Worm (Caenorhabditis elegans) whole organism, young adult: Measurements from ENCODE around the gene cyn-8.
A peak's percentile ranks its signal among the peaks of the same experiment; 100 is the strongest.

ENCODE experiments used
- B0019.2 ChIP-seq: fragments of 200-800 bp; sonication (Bioruptor generic); conservative IDR thresholded peaks from 2 replicates; pipeline ENCODE4 v1.3.6; 2022; ENCODE audit warnings: missing genetic modification reagents, missing genetic modification characterization, missing compliant biosample characterization
- B0261.1 ChIP-seq: sonication (generic microtip); optimal IDR thresholded peaks from 2 replicates; lab custom pipeline; 2016; ENCODE audit warnings: mild to moderate bottlenecking, missing genetic modification characterization, moderate library complexity, missing compliant biosample characterization
- B0336.3 ChIP-seq: fragments of 200-800 bp; sonication (Bioruptor generic); IDR thresholded peaks from 2 replicates; pipeline ENCODE4 v1.3.6; 2022; ENCODE audit warnings: missing genetic modification characterization, missing compliant biosample characterization
- D2030.7 ChIP-seq: fragments of 200-800 bp; sonication (Bioruptor generic); IDR thresholded peaks from 2 replicates; pipeline ENCODE4 v1.3.6; 2022; ENCODE audit warnings: missing genetic modification reagents, missing genetic modification characterization, missing compliant biosample characterization
- F10E7.11 ChIP-seq: sonication (generic microtip); optimal IDR thresholded peaks from 2 replicates; lab custom pipeline; 2017; ENCODE audit warnings: mild to moderate bottlenecking, missing genetic modification characterization, moderate library complexity, missing compliant biosample characterization
- F37B4.10 ChIP-seq: fragments of 200-800 bp; sonication (Bioruptor generic); IDR thresholded peaks from 2 replicates; pipeline ENCODE4 v1.3.6; 2022; ENCODE audit warnings: missing genetic modification characterization, missing compliant biosample characterization
- K11D2.4 ChIP-seq: fragments of 200-800 bp; sonication (Bioruptor generic); IDR thresholded peaks from 2 replicates; pipeline ENCODE4 v1.3.6; 2022; ENCODE audit warnings: missing genetic modification reagents, missing genetic modification characterization, missing compliant biosample characterization
- T07F8.4 ChIP-seq: sonication (generic microtip); optimal IDR thresholded peaks from 2 replicates; lab custom pipeline; 2016; ENCODE audit warnings: mild to moderate bottlenecking, missing genetic modification characterization, moderate library complexity, missing compliant biosample characterization
- Y53F4B.3 ChIP-seq: fragments of 200-800 bp; sonication (Bioruptor generic); IDR thresholded peaks from 2 replicates; pipeline ENCODE4 v1.3.6; 2022; ENCODE audit warnings: missing genetic modification reagents, missing genetic modification characterization, missing compliant biosample characterization
- Y53G8AR.9 ChIP-seq: fragments of 200-800 bp; sonication (Bioruptor generic); conservative IDR thresholded peaks from 2 replicates; pipeline ENCODE4 v1.3.6; 2022; ENCODE audit warnings: missing genetic modification reagents, missing genetic modification characterization, missing compliant biosample characterization
- Y56A3A.18 ChIP-seq: fragments of 200-800 bp; sonication (Bioruptor generic); IDR thresholded peaks from 2 replicates; pipeline ENCODE4 v1.3.6; 2022; ENCODE audit warnings: missing genetic modification reagents, missing genetic modification characterization, missing compliant biosample characterization
- Y79H2A.3 ChIP-seq: fragments of 200-800 bp; sonication (Bioruptor generic); conservative IDR thresholded peaks from 2 replicates; pipeline ENCODE4 v1.3.6; 2022; ENCODE audit warnings: missing genetic modification reagents, missing genetic modification characterization, missing compliant biosample characterization
- ZK185.1 ChIP-seq: sonication (generic microtip); optimal IDR thresholded peaks from 2 replicates; lab custom pipeline; 2016; ENCODE audit warnings: mild to moderate bottlenecking, missing genetic modification characterization, missing compliant biosample characterization; ENCODE audit not compliant: poor library complexity, severe bottlenecking
- athp-1 ChIP-seq: sonication (generic microtip); optimal IDR thresholded peaks from 2 replicates; lab custom pipeline; 2017; ENCODE audit warnings: mild to moderate bottlenecking, missing genetic modification characterization, missing compliant biosample characterization
- attf-6 ChIP-seq: fragments of 200-800 bp; sonication (Bioruptor generic); IDR thresholded peaks from 2 replicates; pipeline ENCODE4 v1.3.6; 2022; ENCODE audit warnings: missing genetic modification reagents, missing genetic modification characterization, missing compliant biosample characterization
- bed-1 ChIP-seq: fragments of 200-800 bp; sonication (Bioruptor generic); IDR thresholded peaks from 2 replicates; pipeline ENCODE4 v1.3.6; 2022; ENCODE audit warnings: missing genetic modification reagents, missing genetic modification characterization, missing compliant biosample characterization
- bed-2 ChIP-seq: fragments of 200-800 bp; sonication (Bioruptor generic); IDR thresholded peaks from 2 replicates; pipeline ENCODE4 v1.3.6; 2022; ENCODE audit warnings: missing genetic modification reagents, missing genetic modification characterization, missing compliant biosample characterization
- ceh-27 ChIP-seq: fragments of 200-800 bp; sonication (Bioruptor generic); optimal IDR thresholded peaks from 2 replicates; lab custom pipeline; 2018; ENCODE audit warnings: mild to moderate bottlenecking, missing genetic modification characterization, moderate library complexity, missing compliant biosample characterization
- ceh-79 ChIP-seq: sonication (generic microtip); optimal IDR thresholded peaks from 2 replicates; lab custom pipeline; 2017; ENCODE audit warnings: mild to moderate bottlenecking, missing genetic modification characterization, missing compliant biosample characterization
- die-1 ChIP-seq: sonication (generic microtip); optimal IDR thresholded peaks from 2 replicates; lab custom pipeline; 2016; ENCODE audit warnings: missing genotype, mild to moderate bottlenecking, missing genetic modification characterization, missing compliant biosample characterization
- ekl-4 ChIP-seq: fragments of 200-800 bp; sonication (Bioruptor generic); IDR thresholded peaks from 2 replicates; pipeline ENCODE4 v1.3.6; 2022; ENCODE audit warnings: missing genetic modification reagents, missing genetic modification characterization, missing compliant biosample characterization
- ets-4 ChIP-seq: fragments of 200-800 bp; sonication (Bioruptor generic); optimal IDR thresholded peaks from 2 replicates; lab custom pipeline; 2018; ENCODE audit warnings: mild to moderate bottlenecking, missing genetic modification characterization, missing compliant biosample characterization
- fkh-3 ChIP-seq: sonication (generic microtip); optimal IDR thresholded peaks from 2 replicates; lab custom pipeline; 2016; ENCODE audit warnings: mild to moderate bottlenecking, missing genetic modification characterization, missing compliant biosample characterization
- hmg-1.2 ChIP-seq: fragments of 200-800 bp; sonication (Bioruptor generic); IDR thresholded peaks from 2 replicates; pipeline ENCODE4 v1.3.6; 2022; ENCODE audit warnings: missing genetic modification reagents, missing genetic modification characterization, missing compliant biosample characterization
- let-607 ChIP-seq, 2 experiments: fragments of 200-800 bp in 1 of 2; sonication (Bioruptor generic) in 1 of 2; sonication (generic microtip) in 1 of 2; optimal IDR thresholded peaks; 2 replicates each; lab custom pipeline; 2016 to 2018; ENCODE audit warnings: mild to moderate bottlenecking in 2 of 2, missing compliant biosample characterization in 2 of 2, missing genetic modification characterization in 2 of 2, moderate library complexity in 2 of 2, missing genotype in 1 of 2
- madf-10 ChIP-seq: sonication (generic microtip); optimal IDR thresholded peaks from 2 replicates; lab custom pipeline; 2016; ENCODE audit warnings: mild to moderate bottlenecking, missing genetic modification characterization, missing compliant biosample characterization
- mel-28 ChIP-seq: sonication (generic microtip); optimal IDR thresholded peaks from 2 replicates; lab custom pipeline; 2016; ENCODE audit warnings: borderline replicate concordance, mild to moderate bottlenecking, missing genetic modification characterization, missing compliant biosample characterization
- mes-4 ChIP-seq: sonication (generic microtip); optimal IDR thresholded peaks from 2 replicates; lab custom pipeline; 2016; ENCODE audit warnings: missing genotype, missing genetic modification characterization, missing compliant biosample characterization
- mxl-1 ChIP-seq: sonication (generic microtip); optimal IDR thresholded peaks from 2 replicates; lab custom pipeline; 2016; ENCODE audit warnings: missing genetic modification characterization, missing compliant biosample characterization
- nhr-90 ChIP-seq: sonication (generic microtip); optimal IDR thresholded peaks from 2 replicates; lab custom pipeline; 2016; ENCODE audit warnings: missing genotype, mild to moderate bottlenecking, missing genetic modification characterization, missing compliant biosample characterization
- pbrm-1 ChIP-seq: fragments of 200-800 bp; sonication (Bioruptor generic); IDR thresholded peaks from 2 replicates; pipeline ENCODE4 v1.3.6; 2022; ENCODE audit warnings: missing genetic modification reagents, missing genetic modification characterization, missing compliant biosample characterization
- rec-8 ChIP-seq, 2 experiments: sonication (generic microtip); optimal IDR thresholded peaks; 2 replicates each; lab custom pipeline; 2016; ENCODE audit warnings: mild to moderate bottlenecking in 2 of 2, missing genetic modification characterization in 2 of 2, missing genetic modification reagents in 2 of 2, missing genotype in 2 of 2, missing biosample characterization in 1 of 2, missing compliant biosample characterization in 1 of 2, moderate library complexity in 1 of 2
- rpc-1 ChIP-seq, 2 experiments: fragments of 150-350 bp in 1 of 2; sonication (generic microtip) in 1 of 2; optimal IDR thresholded peaks; 2 replicates each; lab custom pipeline; 2014 to 2018; ENCODE audit warnings: missing biosample characterization in 1 of 2, missing genetic modification characterization in 1 of 2, missing genetic modification reagents in 1 of 2, missing genotype in 1 of 2
- sea-2 ChIP-seq: fragments of 200-800 bp; sonication (Bioruptor generic); IDR thresholded peaks from 2 replicates; pipeline ENCODE4 v1.3.6; 2022; ENCODE audit warnings: missing genetic modification characterization, missing compliant biosample characterization
- snpc-1.1 ChIP-seq: sonication (generic microtip); optimal IDR thresholded peaks from 2 replicates; lab custom pipeline; 2017; ENCODE audit warnings: missing genetic modification characterization, mild to moderate bottlenecking, missing compliant biosample characterization, antibody characterized with exemption, moderate library complexity, missing genotype, missing genetic modification reagents; ENCODE audit not compliant: insufficient read depth
- snpc-1.3 ChIP-seq: sonication (generic microtip); optimal IDR thresholded peaks from 2 replicates; lab custom pipeline; 2017; ENCODE audit warnings: missing genetic modification characterization, mild to moderate bottlenecking, missing compliant biosample characterization, antibody characterized with exemption, moderate library complexity, missing genotype, missing genetic modification reagents; ENCODE audit not compliant: insufficient read depth
- snpc-3.4 ChIP-seq: sonication (generic microtip); optimal IDR thresholded peaks from 2 replicates; lab custom pipeline; 2017; ENCODE audit warnings: missing genetic modification characterization, mild to moderate bottlenecking, missing compliant biosample characterization, antibody characterized with exemption, moderate library complexity, missing genotype, missing genetic modification reagents
- snpc-4 ChIP-seq, 5 experiments: fragments of 150-350 bp in 1 of 5; sonication (generic microtip) in 4 of 5; optimal IDR thresholded peaks; 2 replicates each; lab custom pipeline; 2014 to 2018; ENCODE audit warnings: missing genetic modification characterization in 5 of 5, missing biosample characterization in 3 of 5, antibody characterized with exemption in 2 of 5, mild to moderate bottlenecking in 2 of 5, missing compliant biosample characterization in 2 of 5, missing genotype in 2 of 5, moderate library complexity in 2 of 5, missing genetic modification reagents in 1 of 5
- tbp1 ChIP-seq: fragments of 200-800 bp; sonication (Bioruptor generic); optimal IDR thresholded peaks from 2 replicates; lab custom pipeline; 2018; ENCODE audit warnings: mild to moderate bottlenecking, missing genetic modification characterization, missing compliant biosample characterization
- unc-62 ChIP-seq: fragments of 150-350 bp; optimal IDR thresholded peaks from 2 replicates; lab custom pipeline; 2014; ENCODE audit warnings: missing biosample characterization, missing genetic modification reagents, missing genetic modification characterization
- ztf-18 ChIP-seq: sonication (generic microtip); optimal IDR thresholded peaks from 2 replicates; lab custom pipeline; 2016; ENCODE audit warnings: missing genotype, mild to moderate bottlenecking, missing genetic modification characterization, missing compliant biosample characterization
- ztf-22 ChIP-seq: fragments of 200-800 bp; sonication (Bioruptor generic); optimal IDR thresholded peaks from 2 replicates; lab custom pipeline; 2018; ENCODE audit warnings: mild to moderate bottlenecking, missing genetic modification characterization, moderate library complexity, missing compliant biosample characterization
- ztf-28 ChIP-seq: fragments of 200-800 bp; sonication (Bioruptor generic); IDR thresholded peaks from 2 replicates; pipeline ENCODE4 v1.3.6; 2022; ENCODE audit warnings: missing genetic modification reagents, missing genetic modification characterization, missing compliant biosample characterization
- ztf-3 ChIP-seq: fragments of 200-800 bp; sonication (Bioruptor generic); optimal IDR thresholded peaks from 2 replicates; lab custom pipeline; 2018; ENCODE audit warnings: mild to moderate bottlenecking, missing genetic modification characterization, missing compliant biosample characterization

Gene cyn-8

ce11 chrX:8944078-8944477 is 33.0 kb downstream of the cyn-8 start (continued):
- TF ChIP-seq rec-8 (tag; optimal IDR thresholded peaks at IDR 0.05; lab: Kevin White, UChicago) (no peak), Y53G8AR.9 (GFP tag; lab: Robert Waterston, UW) (no peak), T07F8.4 (tag; lab: Kevin White, UChicago) (no peak), bed-2 (GFP tag; lab: Robert Waterston, UW) (no peak), snpc-1.1 (tag; lab: Kevin White, UChicago) (no peak), athp-1 (tag; lab: Kevin White, UChicago) (no peak), B0019.2 (GFP tag; lab: Robert Waterston, UW) (no peak), attf-6 (no peak), tbp1 (GFP tag; lab: Kevin White, UChicago) (peak; percentile 93), mel-28 (tag; lab: Kevin White, UChicago) (no peak), B0261.1 (tag; lab: Kevin White, UChicago) (peak; percentile 77), F10E7.11 (tag; lab: Kevin White, UChicago) (no peak), K11D2.4 (GFP tag; lab: Robert Waterston, UW) (no peak), snpc-4 (GFP tag; optimal IDR thresholded peaks at IDR 0.05; lab: Kevin White, UChicago) (peak; percentile 22), snpc-4 (tag; optimal IDR thresholded peaks at IDR 0.05; lab: Kevin White, UChicago) (peak in 1 of 4 experiments; percentile 46), ztf-18 (tag; lab: Kevin White, UChicago) (peak; percentile 34), ets-4 (GFP tag; lab: Kevin White, UChicago) (no peak), F37B4.10 (no peak), sea-2 (GFP tag; lab: Robert Waterston, UW) (no peak), rpc-1 (optimal IDR thresholded peaks at IDR 0.05; lab: Kevin White, UChicago) (peak; percentile 62), rpc-1 (tag; optimal IDR thresholded peaks at IDR 0.05; lab: Kevin White, UChicago) (peak; percentile 78), ztf-22 (GFP tag; lab: Kevin White, UChicago) (no peak), mxl-1 (no peak), let-607 (tag; optimal IDR thresholded peaks at IDR 0.05; lab: Kevin White, UChicago) (no peak), ceh-27 (GFP tag; lab: Kevin White, UChicago) (no peak), madf-10 (tag; lab: Kevin White, UChicago) (no peak), ztf-28 (GFP tag; lab: Robert Waterston, UW) (no peak), Y79H2A.3 (GFP tag; lab: Robert Waterston, UW) (no peak)

DNA sequence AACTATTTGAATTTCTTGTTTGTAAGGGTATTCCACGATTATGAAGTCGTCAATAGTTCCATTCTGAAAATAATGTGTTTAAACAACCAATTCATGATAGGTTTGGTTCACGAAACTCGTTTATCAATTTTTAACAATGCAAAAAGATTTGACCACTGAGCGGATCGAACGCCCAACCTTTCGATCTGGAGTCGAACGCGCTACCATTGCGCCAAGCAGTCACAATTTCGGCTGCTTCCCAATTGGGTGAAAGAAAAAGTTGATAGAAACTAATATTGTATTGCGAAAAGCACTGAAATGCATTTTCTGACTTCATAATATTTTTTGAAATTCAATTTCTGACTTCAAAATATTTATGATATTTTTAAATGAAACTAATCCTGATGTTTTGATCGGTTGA is 33.9 kb downstream of the cyn-8 start:
- peak; percentile 58 for TF ChIP-seq hmg-1.2 (GFP tag; lab: Robert Waterston, UW)
- no peak for TF ChIP-seq B0336.3
- TF ChIP-seq ekl-4 (GFP tag; lab: Robert Waterston, UW), result no peak
- peak; percentile 33 for TF ChIP-seq ZK185.1 (tag; lab: Kevin White, UChicago)
- no peak for TF ChIP-seq ceh-27 (GFP tag; lab: Kevin White, UChicago)
- no peak for TF ChIP-seq Y56A3A.18 (GFP tag; lab: Robert Waterston, UW)
- TF ChIP-seq snpc-3.4 (tag; lab: Kevin White, UChicago), result peak; percentile 26
- TF ChIP-seq mes-4 (tag; lab: Kevin White, UChicago), result peak; percentile 9
- no peak for TF ChIP-seq ceh-79 (tag; lab: Kevin White, UChicago)
- peak; percentile 74 for TF ChIP-seq snpc-1.3 (tag; lab: Kevin White, UChicago)
- no peak for TF ChIP-seq bed-1 (GFP tag; lab: Robert Waterston, UW)
- no peak for TF ChIP-seq ets-4 (GFP tag; lab: Kevin White, UChicago)
- TF ChIP-seq nhr-90 (tag; lab: Kevin White, UChicago), result peak; percentile 50
- TF ChIP-seq D2030.7 (GFP tag; lab: Robert Waterston, UW), result peak; percentile 49
- TF ChIP-seq pbrm-1, result peak; percentile 58; the same call in 1 of the 2 replicates
- TF ChIP-seq tbp1 (GFP tag; lab: Kevin White, UChicago), result peak; percentile 90
- no peak for TF ChIP-seq fkh-3 (tag; lab: Kevin White, UChicago)
- no peak for TF ChIP-seq Y53F4B.3 (GFP tag; lab: Robert Waterston, UW)
- TF ChIP-seq unc-62 (GFP tag; lab: Kevin White, UChicago), result no peak
- no peak for TF ChIP-seq ztf-28 (GFP tag; lab: Robert Waterston, UW)
- no peak for TF ChIP-seq ztf-3 (GFP tag; lab: Kevin White, UChicago)
- no peak for TF ChIP-seq snpc-4 (GFP tag; optimal IDR thresholded peaks at IDR 0.05; lab: Kevin White, UChicago)
- TF ChIP-seq snpc-4 (tag; optimal IDR thresholded peaks at IDR 0.05; lab: Kevin White, UChicago), result peak in 1 of 4 experiments; percentile 2
- TF ChIP-seq die-1 (tag; lab: Kevin White, UChicago), result peak; percentile 61
- peak; percentile 78 for TF ChIP-seq rpc-1 (optimal IDR thresholded peaks at IDR 0.05; lab: Kevin White, UChicago)
- TF ChIP-seq rpc-1 (tag; optimal IDR thresholded peaks at IDR 0.05; lab: Kevin White, UChicago), result peak; percentile 90
- TF ChIP-seq snpc-1.1 (tag; lab: Kevin White, UChicago), result no peak
